Worm (Caenorhabditis elegans): ENCODE data around the gene sre-39.

Gene sre-39

ce11 chrII:4686941-4687340 is at the start of gene sre-39:
TSS of gene sre-39 (plus strand) at chrII:4687241.
- TF ChIP-seq ztf-29 (GFP tag; IDR thresholded peaks at IDR 0.05) (no peak), tab-1 (GFP tag; IDR thresholded peaks at IDR 0.05) (no peak), ztf-23 (GFP tag; IDR thresholded peaks at IDR 0.05) (no peak), T22C8.4 (GFP tag; IDR thresholded peaks at IDR 0.05) (no peak), ref-1 (GFP tag; conservative IDR thresholded peaks at IDR 0.05) (no peak), cog-1 (tag; optimal IDR thresholded peaks at IDR 0.05) (no peak), med-1 (GFP tag; optimal IDR thresholded peaks at IDR 0.05; ENCODE audit: insufficient read depth) (no peak), klf-2 (GFP tag; conservative IDR thresholded peaks at IDR 0.05) (no peak), flt-1 (GFP tag; IDR thresholded peaks at IDR 0.05) (no peak)

ce11 chrII:4638241-4638640 is 48.8 kb upstream of the sre-39 start, which contains the start of gene che-10:
TSS of gene che-10 (minus strand) at chrII:4638341.
- no peak for TF ChIP-seq tab-1 (GFP tag; IDR thresholded peaks at IDR 0.05)
- no peak for TF ChIP-seq ztf-29 (GFP tag; IDR thresholded peaks at IDR 0.05)
- TF ChIP-seq cog-1 (tag; optimal IDR thresholded peaks at IDR 0.05), result no peak
- TF ChIP-seq med-1 (GFP tag; optimal IDR thresholded peaks at IDR 0.05; ENCODE audit: insufficient read depth), result no peak
- TF ChIP-seq T22C8.4 (GFP tag; IDR thresholded peaks at IDR 0.05), result no peak
- no peak for TF ChIP-seq flt-1 (GFP tag; IDR thresholded peaks at IDR 0.05)
- no peak for TF ChIP-seq ztf-23 (GFP tag; IDR thresholded peaks at IDR 0.05)
- TF ChIP-seq ref-1 (GFP tag; conservative IDR thresholded peaks at IDR 0.05), result no peak
- no peak for TF ChIP-seq klf-2 (GFP tag; conservative IDR thresholded peaks at IDR 0.05)

- TF ChIP-seq ztf-23 (GFP tag; IDR thresholded peaks at IDR 0.05) (no peak), ref-1 (GFP tag; conservative IDR thresholded peaks at IDR 0.05) (no peak), med-1 (GFP tag; optimal IDR thresholded peaks at IDR 0.05; ENCODE audit: insufficient read depth) (no peak), cog-1 (tag; optimal IDR thresholded peaks at IDR 0.05) (no peak), ztf-29 (GFP tag; IDR thresholded peaks at IDR 0.05) (no peak), T22C8.4 (GFP tag; IDR thresholded peaks at IDR 0.05) (no peak), tab-1 (GFP tag; IDR thresholded peaks at IDR 0.05) (no peak), flt-1 (GFP tag; IDR thresholded peaks at IDR 0.05) (no peak), klf-2 (GFP tag; conservative IDR thresholded peaks at IDR 0.05) (no peak)
These were observed 48.1 kb upstream of the sre-39 start for ce11 chrII:4638891-4639290.

- TF ChIP-seq ztf-23 (GFP tag; IDR thresholded peaks at IDR 0.05) (no peak), ztf-29 (GFP tag; IDR thresholded peaks at IDR 0.05) (no peak), tab-1 (GFP tag; IDR thresholded peaks at IDR 0.05) (no peak), flt-1 (GFP tag; IDR thresholded peaks at IDR 0.05) (no peak), cog-1 (tag; optimal IDR thresholded peaks at IDR 0.05) (no peak), klf-2 (GFP tag; conservative IDR thresholded peaks at IDR 0.05) (no peak), ref-1 (GFP tag; conservative IDR thresholded peaks at IDR 0.05) (no peak), T22C8.4 (GFP tag; IDR thresholded peaks at IDR 0.05) (no peak), med-1 (GFP tag; optimal IDR thresholded peaks at IDR 0.05; ENCODE audit: insufficient read depth) (no peak)
These were observed 46.3 kb upstream of the sre-39 start for ce11 chrII:4640748-4641147.

- TF ChIP-seq ztf-23 (GFP tag; IDR thresholded peaks at IDR 0.05), result no peak
- no peak for TF ChIP-seq ztf-29 (GFP tag; IDR thresholded peaks at IDR 0.05)
- no peak for TF ChIP-seq T22C8.4 (GFP tag; IDR thresholded peaks at IDR 0.05)
- no peak for TF ChIP-seq flt-1 (GFP tag; IDR thresholded peaks at IDR 0.05)
- TF ChIP-seq ref-1 (GFP tag; conservative IDR thresholded peaks at IDR 0.05), result no peak
- TF ChIP-seq tab-1 (GFP tag; IDR thresholded peaks at IDR 0.05), result no peak
- TF ChIP-seq klf-2 (GFP tag; conservative IDR thresholded peaks at IDR 0.05), result no peak
- no peak for TF ChIP-seq med-1 (GFP tag; optimal IDR thresholded peaks at IDR 0.05; ENCODE audit: insufficient read depth)
- TF ChIP-seq cog-1 (tag; optimal IDR thresholded peaks at IDR 0.05), result no peak
These were observed 38.3 kb upstream of the sre-39 start, which contains the start of gene lgc-27 for ce11 chrII:4648785-4649184. TSS of gene lgc-27 (plus strand) at chrII:4649085.

- no peak for TF ChIP-seq med-1 (GFP tag; optimal IDR thresholded peaks at IDR 0.05; ENCODE audit: insufficient read depth)
- no peak for TF ChIP-seq cog-1 (tag; optimal IDR thresholded peaks at IDR 0.05)
- TF ChIP-seq ztf-29 (GFP tag; IDR thresholded peaks at IDR 0.05), result no peak
- no peak for TF ChIP-seq ztf-23 (GFP tag; IDR thresholded peaks at IDR 0.05)
- no peak for TF ChIP-seq ref-1 (GFP tag; conservative IDR thresholded peaks at IDR 0.05)
- no peak for TF ChIP-seq tab-1 (GFP tag; IDR thresholded peaks at IDR 0.05)
- TF ChIP-seq flt-1 (GFP tag; IDR thresholded peaks at IDR 0.05), result no peak
- TF ChIP-seq T22C8.4 (GFP tag; IDR thresholded peaks at IDR 0.05), result no peak
- no peak for TF ChIP-seq klf-2 (GFP tag; conservative IDR thresholded peaks at IDR 0.05)
These were observed 37.0 kb upstream of the sre-39 start for ce11 chrII:4650072-4650471.

- no peak for TF ChIP-seq T22C8.4 (GFP tag; IDR thresholded peaks at IDR 0.05)
- no peak for TF ChIP-seq tab-1 (GFP tag; IDR thresholded peaks at IDR 0.05)
These were observed 31.2 kb upstream of the sre-39 start, which contains the start of gene fut-6 for ce11 chrII:4655834-4656233. TSS of gene fut-6 (minus strand) at chrII:4655934.

- TF ChIP-seq ref-1 (GFP tag; conservative IDR thresholded peaks at IDR 0.05) (no peak), med-1 (GFP tag; optimal IDR thresholded peaks at IDR 0.05; ENCODE audit: insufficient read depth) (no peak), ztf-29 (GFP tag; IDR thresholded peaks at IDR 0.05) (no peak), tab-1 (GFP tag; IDR thresholded peaks at IDR 0.05) (no peak), ztf-23 (GFP tag; IDR thresholded peaks at IDR 0.05) (no peak), T22C8.4 (GFP tag; IDR thresholded peaks at IDR 0.05) (no peak), flt-1 (GFP tag; IDR thresholded peaks at IDR 0.05) (no peak), klf-2 (GFP tag; conservative IDR thresholded peaks at IDR 0.05) (no peak), cog-1 (tag; optimal IDR thresholded peaks at IDR 0.05) (no peak)
These were observed 29.7 kb upstream of the sre-39 start for ce11 chrII:4657370-4657769.

ce11 chrII:4658245-4658644 is 28.8 kb upstream of the sre-39 start:
- no peak for TF ChIP-seq ztf-29 (GFP tag; IDR thresholded peaks at IDR 0.05)
- no peak for TF ChIP-seq tab-1 (GFP tag; IDR thresholded peaks at IDR 0.05)
- TF ChIP-seq cog-1 (tag; optimal IDR thresholded peaks at IDR 0.05), result no peak
- TF ChIP-seq klf-2 (GFP tag; conservative IDR thresholded peaks at IDR 0.05), result no peak
- TF ChIP-seq med-1 (GFP tag; optimal IDR thresholded peaks at IDR 0.05; ENCODE audit: insufficient read depth), result no peak
- TF ChIP-seq ztf-23 (GFP tag; IDR thresholded peaks at IDR 0.05), result no peak
- TF ChIP-seq ref-1 (GFP tag; conservative IDR thresholded peaks at IDR 0.05), result no peak
- no peak for TF ChIP-seq T22C8.4 (GFP tag; IDR thresholded peaks at IDR 0.05)
- TF ChIP-seq flt-1 (GFP tag; IDR thresholded peaks at IDR 0.05), result no peak

ce11 chrII:4661278-4661677 is 25.8 kb upstream of the sre-39 start, which contains the start of gene T05A7.13:
TSS of gene T05A7.13 (minus strand) at chrII:4661378.
- TF ChIP-seq flt-1 (GFP tag; IDR thresholded peaks at IDR 0.05) (no peak), ztf-29 (GFP tag; IDR thresholded peaks at IDR 0.05) (no peak), klf-2 (GFP tag; conservative IDR thresholded peaks at IDR 0.05) (no peak), ztf-23 (GFP tag; IDR thresholded peaks at IDR 0.05) (no peak), ref-1 (GFP tag; conservative IDR thresholded peaks at IDR 0.05) (no peak), tab-1 (GFP tag; IDR thresholded peaks at IDR 0.05) (no peak), cog-1 (tag; optimal IDR thresholded peaks at IDR 0.05) (no peak), T22C8.4 (GFP tag; IDR thresholded peaks at IDR 0.05) (no peak)

Measured in whole organism, midembryonic.